Fruit fly (Drosophila melanogaster) whole organism, embryonic: ENCODE measurements around the gene CG13032.

Source experiments
- BEAF-32 ChIP-seq: fragments of 200-800 bp; sonication (Bioruptor generic); optimal IDR thresholded peaks from 3 replicates; lab custom pipeline; 2017; ENCODE audit warnings: missing biosample characterization, missing genetic modification characterization, mild to moderate bottlenecking, moderate library complexity, missing genetic modification reagents
- CG13624 ChIP-seq: fragments of 200-800 bp; sonication (Bioruptor generic); optimal IDR thresholded peaks from 2 replicates; lab custom pipeline; 2016; ENCODE audit warnings: missing biosample characterization, missing genetic modification characterization
- CG16813 ChIP-seq: fragments of 200-800 bp; sonication (Bioruptor generic); IDR thresholded peaks from 3 replicates; pipeline ENCODE4 v1.3.6; 2022; ENCODE audit warnings: missing biosample characterization, missing genetic modification characterization; ENCODE audit not compliant: partially characterized antibody
- CG16815 ChIP-seq: fragments of 200-800 bp; sonication (Bioruptor generic); optimal IDR thresholded peaks from 3 replicates; lab custom pipeline; 2017; ENCODE audit warnings: missing biosample characterization, mild to moderate bottlenecking, missing genetic modification characterization
- CG16863 ChIP-seq: fragments of 200-800 bp; sonication (Bioruptor generic); optimal IDR thresholded peaks from 3 replicates; lab custom pipeline; 2016; ENCODE audit warnings: missing biosample characterization, missing genetic modification characterization
- CG17829 ChIP-seq: fragments of 200-800 bp; optimal IDR thresholded peaks from 2 replicates; lab custom pipeline; 2019; ENCODE audit warnings: missing biosample characterization, mild to moderate bottlenecking, missing genetic modification characterization, moderate library complexity
- CG18011 ChIP-seq: fragments of 200-800 bp; sonication (Bioruptor generic); optimal IDR thresholded peaks from 2 replicates; lab custom pipeline; 2017; ENCODE audit warnings: missing biosample characterization, missing genetic modification characterization, mild to moderate bottlenecking, moderate library complexity, missing genotype
- CG18599 ChIP-seq: fragments of 200-800 bp; sonication (Bioruptor generic); optimal IDR thresholded peaks from 3 replicates; lab custom pipeline; 2017; ENCODE audit warnings: missing biosample characterization, missing genetic modification characterization, mild to moderate bottlenecking, moderate library complexity, missing genetic modification reagents
- CG2129 ChIP-seq: fragments of 200-800 bp; sonication (Bioruptor generic); IDR thresholded peaks from 2 replicates; pipeline ENCODE4 v1.3.6; 2022; ENCODE audit warnings: missing biosample characterization, missing genetic modification characterization; ENCODE audit not compliant: partially characterized antibody
- CG2202 ChIP-seq: fragments of 200-800 bp; sonication (Bioruptor generic); optimal IDR thresholded peaks from 2 replicates; lab custom pipeline; 2018; ENCODE audit warnings: missing biosample characterization, mild to moderate bottlenecking, missing genetic modification characterization
- CG2889 ChIP-seq: fragments of 200-800 bp; sonication (Bioruptor generic); IDR thresholded peaks from 3 replicates; pipeline ENCODE4 v1.3.6; 2022; ENCODE audit warnings: missing biosample characterization, missing genetic modification characterization
- CG4328 ChIP-seq: fragments of 200-800 bp; sonication (Bioruptor generic); optimal IDR thresholded peaks from 3 replicates; lab custom pipeline; 2017; ENCODE audit warnings: missing biosample characterization, missing genetic modification reagents, missing genetic modification characterization
- CG4820 ChIP-seq: fragments of 200-800 bp; sonication (Bioruptor generic); optimal IDR thresholded peaks from 3 replicates; lab custom pipeline; 2016; ENCODE audit warnings: missing biosample characterization, missing genetic modification characterization
- CG6765 ChIP-seq: fragments of 200-800 bp; sonication (Bioruptor generic); optimal IDR thresholded peaks from 3 replicates; lab custom pipeline; 2017; ENCODE audit warnings: missing biosample characterization, mild to moderate bottlenecking, missing genetic modification characterization
- CG8290 ChIP-seq, 3 experiments: fragments of 200-800 bp; sonication (Bioruptor generic); optimal IDR thresholded peaks; 2 replicates each; lab custom pipeline; 2016 to 2019; ENCODE audit warnings: missing biosample characterization in 3 of 3, missing genetic modification characterization in 3 of 3, mild to moderate bottlenecking in 2 of 3, moderate library complexity in 1 of 3
- D19B ChIP-seq: fragments of 200-800 bp; sonication (Bioruptor generic); optimal IDR thresholded peaks from 2 replicates; lab custom pipeline; 2017; ENCODE audit warnings: missing biosample characterization, mild to moderate bottlenecking, missing genetic modification characterization
- Dad ChIP-seq: fragments of 200-800 bp; sonication (Bioruptor generic); optimal IDR thresholded peaks from 3 replicates; lab custom pipeline; 2016; ENCODE audit warnings: missing biosample characterization, missing genetic modification characterization
- Dbx ChIP-seq: fragments of 200-800 bp; sonication (Bioruptor generic); IDR thresholded peaks from 3 replicates; pipeline ENCODE4 v1.3.6; 2022; ENCODE audit warnings: missing biosample characterization, missing genetic modification characterization
- Jarid2 ChIP-seq: fragments of 200-800 bp; sonication (Bioruptor generic); optimal IDR thresholded peaks from 3 replicates; lab custom pipeline; 2017; ENCODE audit warnings: mild to moderate bottlenecking, missing biosample characterization, missing genetic modification reagents, missing genetic modification characterization
- Meics ChIP-seq: fragments of 200-800 bp; sonication (Bioruptor generic); optimal IDR thresholded peaks from 2 replicates; lab custom pipeline; 2017; ENCODE audit warnings: missing biosample characterization, mild to moderate bottlenecking, missing genetic modification characterization
- Mrtf ChIP-seq: fragments of 200-800 bp; sonication (Bioruptor generic); IDR thresholded peaks from 3 replicates; pipeline ENCODE4 v1.3.6; 2022; ENCODE audit warnings: missing biosample characterization, missing genetic modification characterization
- NfI ChIP-seq: fragments of 200-800 bp; sonication (Bioruptor generic); optimal IDR thresholded peaks from 3 replicates; lab custom pipeline; 2018; ENCODE audit warnings: missing biosample characterization, mild to moderate bottlenecking, missing genetic modification characterization, moderate library complexity
- Opbp ChIP-seq: fragments of 200-800 bp; sonication (Bioruptor generic); IDR thresholded peaks from 3 replicates; pipeline ENCODE4 v1.3.6; 2022; ENCODE audit warnings: missing biosample characterization, missing genetic modification characterization; ENCODE audit not compliant: partially characterized antibody
- Rfx ChIP-seq: fragments of 200-800 bp; sonication (Bioruptor generic); IDR thresholded peaks from 2 replicates; pipeline ENCODE4 v1.3.6; 2022; ENCODE audit warnings: missing biosample characterization, missing genetic modification characterization
- Scr ChIP-seq: fragments of 200-800 bp; sonication (Bioruptor generic); IDR thresholded peaks from 2 replicates; pipeline ENCODE4 v1.3.6; 2022; ENCODE audit warnings: missing biosample characterization, missing genetic modification characterization; ENCODE audit not compliant: partially characterized antibody
- Sin3A ChIP-seq: fragments of >200 bp; optimal IDR thresholded peaks from 2 replicates; lab custom pipeline; 2018
- Sry-δ ChIP-seq: fragments of 200-800 bp; sonication (Bioruptor generic); optimal IDR thresholded peaks from 2 replicates; lab custom pipeline; 2016; ENCODE audit warnings: missing biosample characterization, missing genetic modification characterization
- ap ChIP-seq: fragments of 200-800 bp; sonication (Bioruptor generic); IDR thresholded peaks from 2 replicates; pipeline ENCODE4 v1.3.6; 2022; ENCODE audit warnings: missing biosample characterization, missing genetic modification characterization
- bigmax ChIP-seq: fragments of 200-800 bp; sonication (Bioruptor generic); optimal IDR thresholded peaks from 2 replicates; lab custom pipeline; 2018; ENCODE audit warnings: missing biosample characterization, mild to moderate bottlenecking, missing genetic modification characterization
- croc ChIP-seq: fragments of 200-800 bp; sonication (Bioruptor generic); conservative IDR thresholded peaks from 3 replicates; pipeline ENCODE4 v1.3.6; 2022; ENCODE audit warnings: missing biosample characterization, missing genetic modification characterization
- crp ChIP-seq, 2 experiments: fragments of 200-800 bp; sonication (Bioruptor generic); optimal IDR thresholded peaks; 2 replicates in 1 of 2; 3 replicates in 1 of 2; lab custom pipeline; 2017; ENCODE audit warnings: missing biosample characterization in 2 of 2, missing genetic modification characterization in 2 of 2, mild to moderate bottlenecking in 1 of 2, moderate library complexity in 1 of 2
- exex ChIP-seq: fragments of 200-800 bp; sonication (Bioruptor generic); optimal IDR thresholded peaks from 4 replicates; lab custom pipeline; 2018; ENCODE audit warnings: missing biosample characterization, mild to moderate bottlenecking, missing genetic modification characterization, moderate library complexity
- gro ChIP-seq: fragments of 200-800 bp; sonication (Bioruptor generic); optimal IDR thresholded peaks from 2 replicates; lab custom pipeline; 2016; ENCODE audit warnings: missing biosample characterization, missing genetic modification characterization
- hbn ChIP-seq: fragments of 200-800 bp; sonication (Bioruptor generic); IDR thresholded peaks from 2 replicates; pipeline ENCODE4 v1.3.6; 2022; ENCODE audit warnings: missing biosample characterization, missing genetic modification characterization; ENCODE audit not compliant: partially characterized antibody
- hth ChIP-seq: fragments of >200 bp; optimal IDR thresholded peaks from 2 replicates; lab custom pipeline; 2017; ENCODE audit warnings: inconsistent platforms
- kay ChIP-seq: fragments of 200-800 bp; sonication (Bioruptor generic); optimal IDR thresholded peaks from 2 replicates; lab custom pipeline; 2016; ENCODE audit warnings: missing biosample characterization, missing genetic modification characterization
- lbe ChIP-seq: fragments of 200-800 bp; sonication (Bioruptor generic); optimal IDR thresholded peaks from 2 replicates; lab custom pipeline; 2016; ENCODE audit warnings: missing biosample characterization, mild to moderate bottlenecking, missing genetic modification characterization
- lola ChIP-seq, 3 experiments: fragments of >200 bp in 2 of 3; fragments of 200-800 bp in 1 of 3; sonication (Bioruptor generic) in 1 of 3; optimal IDR thresholded peaks; 2 replicates each; lab custom pipeline; 2017 to 2019; ENCODE audit warnings: missing biosample characterization in 3 of 3, missing genetic modification characterization in 3 of 3, mild to moderate bottlenecking in 1 of 3, moderate library complexity in 1 of 3
- nerfin-2 ChIP-seq: fragments of 200-800 bp; sonication (Bioruptor generic); IDR thresholded peaks from 2 replicates; pipeline ENCODE4 v1.3.6; 2022; ENCODE audit warnings: missing biosample characterization, missing genetic modification characterization; ENCODE audit not compliant: partially characterized antibody
- oc ChIP-seq: fragments of 200-800 bp; sonication (Bioruptor generic); optimal IDR thresholded peaks from 2 replicates; lab custom pipeline; 2018; ENCODE audit warnings: missing biosample characterization, mild to moderate bottlenecking, missing genetic modification characterization, moderate library complexity
- repo ChIP-seq: fragments of 200-800 bp; sonication (Bioruptor generic); optimal IDR thresholded peaks from 2 replicates; lab custom pipeline; 2016; ENCODE audit warnings: missing biosample characterization, missing genetic modification characterization
- salm ChIP-seq: fragments of 200-800 bp; sonication (Bioruptor generic); optimal IDR thresholded peaks from 2 replicates; lab custom pipeline; 2018; ENCODE audit warnings: missing biosample characterization, mild to moderate bottlenecking, missing genetic modification characterization
- sd ChIP-seq: fragments of 200-800 bp; sonication (Bioruptor generic); optimal IDR thresholded peaks from 3 replicates; lab custom pipeline; 2018; ENCODE audit warnings: missing biosample characterization, mild to moderate bottlenecking, missing genetic modification characterization, moderate library complexity
- sens ChIP-seq: fragments of 200-800 bp; sonication (Bioruptor generic); peaks from one replicate; lab custom pipeline; 2016; ENCODE audit warnings: missing biosample characterization, missing genetic modification characterization
- sens-2 ChIP-seq: fragments of 200-800 bp; sonication (Bioruptor generic); IDR thresholded peaks from 2 replicates; pipeline ENCODE4 v1.3.6; 2022; ENCODE audit warnings: missing biosample characterization, missing genetic modification characterization
- sqz ChIP-seq: fragments of 200-800 bp; sonication (Bioruptor generic); optimal IDR thresholded peaks from 3 replicates; lab custom pipeline; 2018; ENCODE audit warnings: missing biosample characterization, mild to moderate bottlenecking, missing genetic modification characterization
- sug ChIP-seq: fragments of 200-800 bp; optimal IDR thresholded peaks from 2 replicates; lab custom pipeline; 2019; ENCODE audit warnings: missing biosample characterization, mild to moderate bottlenecking, missing genetic modification characterization, moderate library complexity
- unc-4 ChIP-seq: fragments of 200-800 bp; sonication (Bioruptor generic); IDR thresholded peaks from 2 replicates; pipeline ENCODE4 v1.3.6; 2022; ENCODE audit warnings: missing biosample characterization, missing genetic modification characterization; ENCODE audit not compliant: partially characterized antibody

The CG13032 gene

dm6 chr3L:16713446-16714192 is 39.9 kb downstream of the CG13032 start (continued):
- TF ChIP-seq CG16813 (GFP tag; lab: Robert Waterston, UW) (peak; percentile 54; the same call in 2 of the 3 replicates), nerfin-2 (GFP tag; lab: Robert Waterston, UW) (peak; percentile 76; the same call in 1 of the 2 replicates), sd (tag; lab: Kevin White, UChicago) (peak; percentile 95), Jarid2 (GFP tag; lab: Kevin White, UChicago) (no peak), CG16863 (no peak), sqz (GFP tag; lab: Kevin White, UChicago) (no peak), ap (no peak), Dad (GFP tag; lab: Kevin White, UChicago) (no peak), Opbp (peak; percentile 66; the same call in 2 of the 3 replicates)

dm6 chr3L:16714193-16714538 is 40.4 kb downstream of the CG13032 start:
- TF ChIP-seq CG2202 (tag; lab: Kevin White, UChicago) (no peak), CG8290 (GFP tag; optimal IDR thresholded peaks at IDR 0.05; lab: Kevin White, UChicago) (no peak), CG8290 (tag; optimal IDR thresholded peaks at IDR 0.05; lab: Kevin White, UChicago) (no peak), CG13624 (GFP tag; lab: Kevin White, UChicago) (no peak), croc (GFP tag; lab: Robert Waterston, UW) (no peak), Sin3A (no peak), D19B (GFP tag; lab: Kevin White, UChicago) (peak; percentile 13), CG2129 (GFP tag; lab: Robert Waterston, UW) (no peak), lola (GFP tag; optimal IDR thresholded peaks at IDR 0.05; lab: Kevin White, UChicago) (no peak), salm (tag; lab: Kevin White, UChicago) (no peak), NfI (no peak), CG17829 (tag; lab: Kevin White, UChicago) (no peak), CG4820 (GFP tag; lab: Kevin White, UChicago) (no peak), hbn (GFP tag; lab: Robert Waterston, UW) (no peak), Scr (no peak), CG16815 (GFP tag; lab: Kevin White, UChicago) (no peak), Rfx (GFP tag; lab: Robert Waterston, UW) (peak; percentile 53), hth (no peak), Mrtf (GFP tag; lab: Robert Waterston, UW) (no peak), exex (no peak), crp (GFP tag; optimal IDR thresholded peaks at IDR 0.05; lab: Kevin White, UChicago) (no peak), Dbx (no peak), bigmax (GFP tag; lab: Kevin White, UChicago) (no peak), CG6765 (GFP tag; lab: Kevin White, UChicago) (no peak), CG18011 (GFP tag; lab: Kevin White, UChicago) (no peak), repo (GFP tag; lab: Kevin White, UChicago) (no peak), sug (tag; lab: Kevin White, UChicago) (no peak), sens-2 (no peak), unc-4 (no peak), CG4328 (GFP tag; lab: Kevin White, UChicago) (no peak), BEAF-32 (GFP tag; lab: Kevin White, UChicago) (no peak), CG2889 (GFP tag; lab: Robert Waterston, UW) (no peak), Meics (GFP tag; lab: Kevin White, UChicago) (no peak), lbe (GFP tag; lab: Kevin White, UChicago) (no peak), gro (GFP tag; lab: Kevin White, UChicago) (no peak), oc (no peak), sens (peak; percentile 59), Sry-δ (GFP tag; lab: Kevin White, UChicago) (no peak), CG18599 (GFP tag; lab: Kevin White, UChicago) (peak; percentile 56), kay (GFP tag; lab: Kevin White, UChicago) (no peak)
